Worm (Caenorhabditis elegans): Measurements from ENCODE around the gene srx-42.

srx-42 gene

ce11 chrV:13934545-13934944, 13.7 kb downstream of the srx-42 start, which contains the start of gene R10D12.1:
Gene R10D12.1 (minus strand): TSS chrV:13934645.
- TF ChIP-seq nhr-20 (tag; optimal IDR thresholded peaks at IDR 0.05) (peak; percentile 2), nhr-76 (tag; optimal IDR thresholded peaks at IDR 0.05) (no peak), F16B12.6 (tag; optimal IDR thresholded peaks at IDR 0.05) (no peak), elt-3 (tag; optimal IDR thresholded peaks at IDR 0.05) (peak in 1 of 6 experiments; percentile 40), fkh-8 (tag; optimal IDR thresholded peaks at IDR 0.05) (no peak), snpc-4 (tag; optimal IDR thresholded peaks at IDR 0.05) (no peak), unc-98 (GFP tag; IDR thresholded peaks at IDR 0.05) (no peak), ceh-63 (GFP tag; optimal IDR thresholded peaks at IDR 0.05) (no peak), elt-2 (tag; optimal IDR thresholded peaks at IDR 0.05) (no peak), ama-1 (optimal IDR thresholded peaks at IDR 0.05) (peak; percentile 30), lir-3 (tag; optimal IDR thresholded peaks at IDR 0.05; ENCODE audit: poor library complexity) (no peak), egl-27 (tag; optimal IDR thresholded peaks at IDR 0.05) (no peak), irx-1 (tag; optimal IDR thresholded peaks at IDR 0.05) (no peak), skn-1 (tag; optimal IDR thresholded peaks at IDR 0.05) (no peak), Y116A8C.19 (tag; optimal IDR thresholded peaks at IDR 0.05; ENCODE audit: borderline replicate concordance) (no peak), fkh-10 (GFP tag; optimal IDR thresholded peaks at IDR 0.05) (no peak), grh-1 (GFP tag; IDR thresholded peaks at IDR 0.05) (0 out of 2 replicates have a peak, but pooled peaks have one; percentile 25), nhr-84 (tag; optimal IDR thresholded peaks at IDR 0.05) (no peak), unc-130 (tag; optimal IDR thresholded peaks at IDR 0.05) (no peak), C04F5.9 (tag; optimal IDR thresholded peaks at IDR 0.05) (no peak)

- TF ChIP-seq hlh-17 (GFP tag; optimal IDR thresholded peaks at IDR 0.05; ENCODE audit: borderline replicate concordance) = no peak
- peak in 1 of 2 experiments; percentile 2 for TF ChIP-seq lsy-2 (tag; optimal IDR thresholded peaks at IDR 0.05)
- TF ChIP-seq F16B12.6 (tag; optimal IDR thresholded peaks at IDR 0.05) = no peak
- no peak for TF ChIP-seq nhr-12 (tag; optimal IDR thresholded peaks at IDR 0.05)
- peak; percentile 41 for TF ChIP-seq blmp-1 (tag; optimal IDR thresholded peaks at IDR 0.05)
- TF ChIP-seq dpl-1 (GFP tag; optimal IDR thresholded peaks at IDR 0.05) = no peak
- no peak for TF ChIP-seq alr-1 (tag; optimal IDR thresholded peaks at IDR 0.05; ENCODE audit: borderline replicate concordance)
- TF ChIP-seq tbx-2 (tag; optimal IDR thresholded peaks at IDR 0.05) = no peak
- no peak for TF ChIP-seq lin-39 (tag; optimal IDR thresholded peaks at IDR 0.05)
- TF ChIP-seq nhr-47 (tag; optimal IDR thresholded peaks at IDR 0.05) = no peak
- no peak for TF ChIP-seq jun-1 (tag; optimal IDR thresholded peaks at IDR 0.05)
- no peak for TF ChIP-seq lin-14 (GFP tag; optimal IDR thresholded peaks at IDR 0.05)
- no peak for TF ChIP-seq zag-1 (tag; optimal IDR thresholded peaks at IDR 0.05)
- TF ChIP-seq mdl-1 (tag; optimal IDR thresholded peaks at IDR 0.05) = no peak
- no peak for TF ChIP-seq Y116A8C.19 (tag; optimal IDR thresholded peaks at IDR 0.05; ENCODE audit: borderline replicate concordance)
- no peak for TF ChIP-seq xbp-1 (tag; optimal IDR thresholded peaks at IDR 0.05)
- no peak for TF ChIP-seq fkh-4 (tag; optimal IDR thresholded peaks at IDR 0.05; ENCODE audit: borderline replicate concordance)
- TF ChIP-seq nhr-90 (tag; optimal IDR thresholded peaks at IDR 0.05; ENCODE audit: poor library complexity) = no peak
- TF ChIP-seq efl-3 (GFP tag; optimal IDR thresholded peaks at IDR 0.05) = no peak
- TF ChIP-seq nhr-20 (tag; optimal IDR thresholded peaks at IDR 0.05) = no peak
- no peak for TF ChIP-seq ztf-4 (tag; optimal IDR thresholded peaks at IDR 0.05)
- TF ChIP-seq zip-4 (GFP tag; optimal IDR thresholded peaks at IDR 0.05) = no peak
- TF ChIP-seq fkh-10 (GFP tag; optimal IDR thresholded peaks at IDR 0.05) = no peak
- peak in 5 of 6 experiments; percentile 25 to 93 (median 82) for TF ChIP-seq elt-3 (tag; optimal IDR thresholded peaks at IDR 0.05)
These were observed 14.6 kb downstream of the srx-42 start for ce11 chrV:13935423-13935822.

ce11 chrV:13936052-13936451, 15.2 kb downstream of the srx-42 start:
- TF ChIP-seq ets-5 (GFP tag; IDR thresholded peaks at IDR 0.05) = no peak
- TF ChIP-seq elt-3 (tag; optimal IDR thresholded peaks at IDR 0.05) = peak in 2 of 6 experiments; percentile 25 to 31
- peak; percentile 1 for TF ChIP-seq nhr-71 (tag; optimal IDR thresholded peaks at IDR 0.05)
- peak in 1 of 2 experiments; percentile 11 for TF ChIP-seq lin-35 (GFP tag; optimal IDR thresholded peaks at IDR 0.05)
- TF ChIP-seq grh-1 (GFP tag; IDR thresholded peaks at IDR 0.05) = peak; percentile 63
- no peak for TF ChIP-seq F16B12.6 (tag; optimal IDR thresholded peaks at IDR 0.05)
- peak; percentile 19 for TF ChIP-seq blmp-1 (tag; optimal IDR thresholded peaks at IDR 0.05)
- TF ChIP-seq hpl-2 (GFP tag; optimal IDR thresholded peaks at IDR 0.05) = no peak
- TF ChIP-seq nhr-85 (tag) = peak; percentile 77
- TF ChIP-seq elt-2 (tag; optimal IDR thresholded peaks at IDR 0.05) = no peak
- TF ChIP-seq nhr-20 (tag; optimal IDR thresholded peaks at IDR 0.05) = peak; percentile 2

All from whole organism, L1 larva.